Worm (Caenorhabditis elegans) whole organism, young adult: ENCODE data around the gene slc-36.5.

ENCODE experiments used
- B0261.1 ChIP-seq: sonication (generic microtip); optimal IDR thresholded peaks from 2 replicates; lab custom pipeline; 2016; ENCODE audit warnings: mild to moderate bottlenecking, missing genetic modification characterization, moderate library complexity, missing compliant biosample characterization
- B0336.3 ChIP-seq: fragments of 200-800 bp; sonication (Bioruptor generic); IDR thresholded peaks from 2 replicates; pipeline ENCODE4 v1.3.6; 2022; ENCODE audit warnings: missing genetic modification characterization, missing compliant biosample characterization
- C17E4.6 ChIP-seq: fragments of 200-800 bp; sonication (Bioruptor generic); IDR thresholded peaks from 2 replicates; pipeline ENCODE4 v1.3.6; 2022; ENCODE audit warnings: missing genetic modification reagents, missing genetic modification characterization, missing compliant biosample characterization
- Y79H2A.3 ChIP-seq: fragments of 200-800 bp; sonication (Bioruptor generic); conservative IDR thresholded peaks from 2 replicates; pipeline ENCODE4 v1.3.6; 2022; ENCODE audit warnings: missing genetic modification reagents, missing genetic modification characterization, missing compliant biosample characterization
- ama-1 ChIP-seq, 3 experiments: fragments of 150-350 bp in 1 of 3; sonication (generic microtip) in 2 of 3; optimal IDR thresholded peaks; 2 replicates each; lab custom pipeline; 2014 to 2018; ENCODE audit warnings: missing biosample characterization in 2 of 3, missing genetic modification characterization in 2 of 3, missing genetic modification reagents in 2 of 3
- aptf-3 ChIP-seq: fragments of 200-800 bp; sonication (Bioruptor generic); IDR thresholded peaks from 2 replicates; pipeline ENCODE4 v1.3.6; 2022; ENCODE audit warnings: missing genetic modification characterization, missing compliant biosample characterization
- atf-7 ChIP-seq: sonication (generic microtip); optimal IDR thresholded peaks from 2 replicates; lab custom pipeline; 2017; ENCODE audit warnings: mild to moderate bottlenecking, missing genetic modification characterization, missing compliant biosample characterization
- attf-6 ChIP-seq: fragments of 200-800 bp; sonication (Bioruptor generic); IDR thresholded peaks from 2 replicates; pipeline ENCODE4 v1.3.6; 2022; ENCODE audit warnings: missing genetic modification reagents, missing genetic modification characterization, missing compliant biosample characterization
- bed-2 ChIP-seq: fragments of 200-800 bp; sonication (Bioruptor generic); IDR thresholded peaks from 2 replicates; pipeline ENCODE4 v1.3.6; 2022; ENCODE audit warnings: missing genetic modification reagents, missing genetic modification characterization, missing compliant biosample characterization
- cebp-1 ChIP-seq, 2 experiments: fragments of 200-800 bp in 1 of 2; sonication (Bioruptor generic) in 1 of 2; sonication (generic microtip) in 1 of 2; IDR thresholded peaks in 1 of 2; optimal IDR thresholded peaks in 1 of 2; 2 replicates each; pipeline versions ENCODE4 v1.3.6 to Lab custom; 2017 to 2022; ENCODE audit warnings: missing compliant biosample characterization in 2 of 2, missing genetic modification characterization in 2 of 2, mild to moderate bottlenecking in 1 of 2, missing genetic modification reagents in 1 of 2, moderate library complexity in 1 of 2
- ceh-27 ChIP-seq: fragments of 200-800 bp; sonication (Bioruptor generic); optimal IDR thresholded peaks from 2 replicates; lab custom pipeline; 2018; ENCODE audit warnings: mild to moderate bottlenecking, missing genetic modification characterization, moderate library complexity, missing compliant biosample characterization
- chd-7 ChIP-seq: sonication (generic microtip); optimal IDR thresholded peaks from 2 replicates; lab custom pipeline; 2016; ENCODE audit warnings: mild to moderate bottlenecking, missing genetic modification characterization, moderate library complexity, missing compliant biosample characterization
- dox-1 ChIP-seq: fragments of 200-800 bp; sonication (Bioruptor generic); IDR thresholded peaks from 2 replicates; pipeline ENCODE4 v1.3.6; 2022; ENCODE audit warnings: missing genetic modification reagents, missing genetic modification characterization, missing compliant biosample characterization
- egl-18 ChIP-seq: fragments of 200-800 bp; sonication (Bioruptor generic); IDR thresholded peaks from 2 replicates; pipeline ENCODE4 v1.3.6; 2022; ENCODE audit warnings: missing genetic modification reagents, missing genetic modification characterization, missing compliant biosample characterization
- hmg-1.2 ChIP-seq: fragments of 200-800 bp; sonication (Bioruptor generic); IDR thresholded peaks from 2 replicates; pipeline ENCODE4 v1.3.6; 2022; ENCODE audit warnings: missing genetic modification reagents, missing genetic modification characterization, missing compliant biosample characterization
- lin-35 ChIP-seq, 3 experiments: fragments of 150-350 bp in 2 of 3; sonication (generic microtip) in 1 of 3; optimal IDR thresholded peaks; 2 replicates each; lab custom pipeline; 2014 to 2018; ENCODE audit warnings: missing biosample characterization in 3 of 3, missing genetic modification characterization in 3 of 3, missing genetic modification reagents in 3 of 3
- lin-54 ChIP-seq: fragments of 200-800 bp; sonication (Bioruptor generic); optimal IDR thresholded peaks from 2 replicates; lab custom pipeline; 2018; ENCODE audit warnings: mild to moderate bottlenecking, missing genetic modification characterization, missing compliant biosample characterization
- madf-10 ChIP-seq: sonication (generic microtip); optimal IDR thresholded peaks from 2 replicates; lab custom pipeline; 2016; ENCODE audit warnings: mild to moderate bottlenecking, missing genetic modification characterization, missing compliant biosample characterization
- mel-28 ChIP-seq: sonication (generic microtip); optimal IDR thresholded peaks from 2 replicates; lab custom pipeline; 2016; ENCODE audit warnings: borderline replicate concordance, mild to moderate bottlenecking, missing genetic modification characterization, missing compliant biosample characterization
- nhr-120 ChIP-seq: fragments of 200-800 bp; sonication (Bioruptor generic); IDR thresholded peaks from 2 replicates; pipeline ENCODE4 v1.3.6; 2022; ENCODE audit warnings: missing genetic modification characterization, missing compliant biosample characterization
- nhr-179 ChIP-seq: sonication (generic microtip); optimal IDR thresholded peaks from 2 replicates; lab custom pipeline; 2016; ENCODE audit warnings: mild to moderate bottlenecking, missing genetic modification characterization, missing compliant biosample characterization
- nhr-27 ChIP-seq: fragments of 200-800 bp; sonication (Bioruptor generic); optimal IDR thresholded peaks from 2 replicates; lab custom pipeline; 2018; ENCODE audit warnings: mild to moderate bottlenecking, missing genetic modification characterization, moderate library complexity, missing compliant biosample characterization
- nhr-80 ChIP-seq: sonication (generic microtip); optimal IDR thresholded peaks from 2 replicates; lab custom pipeline; 2016; ENCODE audit warnings: missing genetic modification characterization, missing compliant biosample characterization
- repo-1 ChIP-seq: sonication (generic microtip); optimal IDR thresholded peaks from 2 replicates; lab custom pipeline; 2017; ENCODE audit warnings: mild to moderate bottlenecking, missing genetic modification characterization, missing compliant biosample characterization
- snpc-1.3 ChIP-seq: sonication (generic microtip); optimal IDR thresholded peaks from 2 replicates; lab custom pipeline; 2017; ENCODE audit warnings: missing genetic modification characterization, mild to moderate bottlenecking, missing compliant biosample characterization, antibody characterized with exemption, moderate library complexity, missing genotype, missing genetic modification reagents; ENCODE audit not compliant: insufficient read depth
- tlf-1 ChIP-seq: fragments of 200-800 bp; sonication (Bioruptor generic); optimal IDR thresholded peaks from 2 replicates; lab custom pipeline; 2018; ENCODE audit warnings: mild to moderate bottlenecking, missing genetic modification characterization, missing compliant biosample characterization
- xnd-1 ChIP-seq: sonication (generic microtip); optimal IDR thresholded peaks from 2 replicates; lab custom pipeline; 2016; ENCODE audit warnings: missing genotype, missing genetic modification reagents, missing genetic modification characterization, missing compliant biosample characterization
- ztf-18 ChIP-seq: sonication (generic microtip); optimal IDR thresholded peaks from 2 replicates; lab custom pipeline; 2016; ENCODE audit warnings: missing genotype, mild to moderate bottlenecking, missing genetic modification characterization, missing compliant biosample characterization
- ztf-22 ChIP-seq: fragments of 200-800 bp; sonication (Bioruptor generic); optimal IDR thresholded peaks from 2 replicates; lab custom pipeline; 2018; ENCODE audit warnings: mild to moderate bottlenecking, missing genetic modification characterization, moderate library complexity, missing compliant biosample characterization
- ztf-26 ChIP-seq: sonication (generic microtip); optimal IDR thresholded peaks from 2 replicates; lab custom pipeline; 2017; ENCODE audit warnings: missing genetic modification characterization, missing compliant biosample characterization
- ztf-28 ChIP-seq: fragments of 200-800 bp; sonication (Bioruptor generic); IDR thresholded peaks from 2 replicates; pipeline ENCODE4 v1.3.6; 2022; ENCODE audit warnings: missing genetic modification reagents, missing genetic modification characterization, missing compliant biosample characterization
- ztf-3 ChIP-seq: fragments of 200-800 bp; sonication (Bioruptor generic); optimal IDR thresholded peaks from 2 replicates; lab custom pipeline; 2018; ENCODE audit warnings: mild to moderate bottlenecking, missing genetic modification characterization, missing compliant biosample characterization

slc-36.5 gene

DNA sequence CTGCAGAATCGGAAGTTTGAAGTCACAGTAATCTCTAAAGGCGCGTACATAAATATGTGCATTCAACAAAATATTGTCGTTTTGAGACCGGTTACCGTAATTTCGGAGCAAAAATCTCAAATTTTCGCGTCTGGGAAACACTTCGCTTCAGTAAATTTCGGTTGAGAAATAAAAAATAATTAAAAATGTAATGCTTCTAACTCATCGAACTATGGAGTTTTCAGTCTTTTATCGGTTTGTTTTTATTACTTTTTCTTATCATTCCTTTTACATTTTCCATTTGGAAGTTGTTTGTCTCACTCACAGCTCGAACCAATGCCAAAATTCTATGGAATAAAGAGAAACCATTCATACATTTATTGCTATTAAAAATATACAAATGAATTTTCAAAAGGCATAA, 11.4 kb upstream of the slc-36.5 start (continued):
- TF ChIP-seq bed-2 (GFP tag; lab: Robert Waterston, UW) (no peak), egl-18 (GFP tag; lab: Robert Waterston, UW) (no peak), ztf-3 (GFP tag; lab: Kevin White, UChicago) (no peak), hmg-1.2 (GFP tag; lab: Robert Waterston, UW) (peak; percentile 42), aptf-3 (GFP tag; lab: Robert Waterston, UW) (no peak), attf-6 (GFP tag; lab: Robert Waterston, UW) (no peak), lin-35 (GFP tag; optimal IDR thresholded peaks at IDR 0.05; lab: Kevin White, UChicago) (peak in 1 of 3 experiments; percentile 32), B0261.1 (tag; lab: Kevin White, UChicago) (no peak), B0336.3 (GFP tag; lab: Robert Waterston, UW) (peak; percentile 53; the same call in 1 of the 2 replicates), mel-28 (tag; lab: Kevin White, UChicago) (no peak), tlf-1 (peak; percentile 73), nhr-179 (tag; lab: Kevin White, UChicago) (no peak), dox-1 (GFP tag; lab: Robert Waterston, UW) (no peak), snpc-1.3 (tag; lab: Kevin White, UChicago) (no peak), repo-1 (tag; lab: Kevin White, UChicago) (peak; percentile 82), C17E4.6 (GFP tag; lab: Robert Waterston, UW) (no peak), ztf-28 (GFP tag; lab: Robert Waterston, UW) (no peak), Y79H2A.3 (GFP tag; lab: Robert Waterston, UW) (no peak), xnd-1 (tag; lab: Kevin White, UChicago) (no peak), atf-7 (no peak), madf-10 (tag; lab: Kevin White, UChicago) (peak; percentile 61), ztf-26 (tag; lab: Kevin White, UChicago) (peak; percentile 59), ama-1 (optimal IDR thresholded peaks at IDR 0.05; lab: Kevin White, UChicago) (peak; percentile 57), ama-1 (GFP tag; optimal IDR thresholded peaks at IDR 0.05; lab: Kevin White, UChicago) (no peak), nhr-120 (GFP tag; lab: Robert Waterston, UW) (no peak), nhr-27 (no peak), cebp-1 (GFP tag; IDR thresholded peaks at IDR 0.05; lab: Robert Waterston, UW) (0 out of 2 replicates have a peak, but pooled peaks have one; percentile 45), cebp-1 (tag; optimal IDR thresholded peaks at IDR 0.05; lab: Kevin White, UChicago) (peak; percentile 82), chd-7 (tag; lab: Kevin White, UChicago) (peak; percentile 21), lin-54 (GFP tag; lab: Kevin White, UChicago) (peak; percentile 44)

DNA sequence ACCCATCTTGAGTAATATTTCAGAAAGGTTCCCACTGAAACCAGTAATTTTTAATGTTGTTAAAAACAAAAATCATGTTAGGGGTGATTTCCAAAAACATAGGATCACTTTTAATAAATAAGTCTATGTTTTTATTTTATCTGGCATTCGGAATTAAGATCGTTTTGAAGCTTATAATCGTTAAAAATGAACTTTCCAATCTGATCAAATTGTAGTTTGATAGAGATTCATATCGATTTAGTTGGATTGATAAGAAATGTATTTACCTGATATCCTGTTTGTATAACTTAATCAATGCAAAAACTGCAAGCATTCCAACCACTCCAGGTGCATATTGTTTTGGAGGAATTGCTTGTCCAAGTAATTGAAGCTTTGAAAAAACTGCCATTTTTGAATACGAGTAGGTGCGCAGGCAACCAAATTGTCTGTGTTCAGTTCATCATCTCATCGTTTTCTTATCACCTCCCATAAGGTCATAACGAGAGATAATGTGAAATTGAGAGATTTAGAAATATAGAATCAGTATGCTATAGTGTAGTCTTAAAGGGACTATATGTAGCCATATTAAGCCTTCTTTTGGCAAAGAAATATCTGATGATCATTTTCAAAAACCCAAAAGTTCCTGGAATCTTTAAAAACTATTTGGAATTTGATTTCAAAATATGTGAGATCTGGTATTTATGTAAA, 10.6 kb upstream of the slc-36.5 start, which contains the start of gene pmp-2:
Gene pmp-2, minus strand, starts transcription at position 487 of the 687 bp plus-strand sequence.
- TF ChIP-seq ceh-27 (GFP tag; lab: Kevin White, UChicago) = no peak
- TF ChIP-seq hmg-1.2 (GFP tag; lab: Robert Waterston, UW) = peak; percentile 27; the same call in 1 of the 2 replicates

DNA sequence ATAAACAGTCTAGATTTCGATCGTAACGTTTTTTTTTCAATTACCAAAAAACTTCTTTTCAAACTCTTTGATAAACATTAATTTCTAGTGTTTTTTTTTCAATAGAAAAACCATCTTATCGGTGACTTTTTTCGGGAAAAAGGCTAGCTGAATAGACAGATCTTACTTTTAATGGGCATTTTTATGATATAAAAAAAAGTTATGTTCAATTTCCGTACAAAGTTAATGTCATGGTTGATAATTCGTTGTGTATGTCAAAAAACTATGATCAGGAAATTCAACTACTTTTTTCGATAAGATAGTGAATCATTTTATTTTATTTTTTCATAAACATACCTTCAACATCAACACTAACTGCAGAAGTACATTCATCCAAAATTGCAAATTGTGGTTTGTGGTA, 7.7 kb upstream of the slc-36.5 start:
- TF ChIP-seq ztf-22 (GFP tag; lab: Kevin White, UChicago) = no peak
- no peak for TF ChIP-seq ztf-18 (tag; lab: Kevin White, UChicago)
- no peak for TF ChIP-seq nhr-179 (tag; lab: Kevin White, UChicago)
- no peak for TF ChIP-seq Y79H2A.3 (GFP tag; lab: Robert Waterston, UW)
- peak; percentile 18 for TF ChIP-seq nhr-80 (tag; lab: Kevin White, UChicago)
